Worm (Caenorhabditis elegans) whole organism, L3 larva: ENCODE results near the gene clc-5.

Experiments
- ama-1 ChIP-seq: fragments of 150-350 bp; optimal IDR thresholded peaks from 2 replicates; lab custom pipeline; 2018
- ceh-16 ChIP-seq: sonication (generic microtip); optimal IDR thresholded peaks from 2 replicates; lab custom pipeline; 2017; ENCODE audit warnings: missing biosample characterization, missing genetic modification characterization
- daf-12 ChIP-seq: fragments of 150-350 bp; optimal IDR thresholded peaks from 2 replicates; lab custom pipeline; 2014; ENCODE audit warnings: missing biosample characterization, missing genetic modification reagents, missing genetic modification characterization
- egl-27 ChIP-seq: sonication (generic microtip); optimal IDR thresholded peaks from 4 replicates; lab custom pipeline; 2017; ENCODE audit warnings: missing biosample characterization, missing genetic modification reagents, missing genetic modification characterization
- elt-3 ChIP-seq, 3 experiments: fragments of 150-350 bp in 1 of 3; sonication (generic microtip) in 2 of 3; optimal IDR thresholded peaks; 2 replicates in 2 of 3; 4 replicates in 1 of 3; lab custom pipeline; 2014 to 2017; ENCODE audit warnings: missing biosample characterization in 3 of 3, missing genetic modification characterization in 3 of 3
- nhr-28 ChIP-seq: fragments of 150-350 bp; optimal IDR thresholded peaks from 2 replicates; lab custom pipeline; 2014; ENCODE audit warnings: missing biosample characterization, missing genetic modification characterization
- nhr-77 ChIP-seq: fragments of 150-350 bp; optimal IDR thresholded peaks from 2 replicates; lab custom pipeline; 2014; ENCODE audit warnings: missing biosample characterization, missing genetic modification characterization
- skn-1 ChIP-seq: fragments of 150-350 bp; optimal IDR thresholded peaks from 2 replicates; lab custom pipeline; 2014; ENCODE audit warnings: missing biosample characterization, missing genetic modification characterization
- unc-62 ChIP-seq: fragments of 150-350 bp; sonication (generic microtip); optimal IDR thresholded peaks from 4 replicates; lab custom pipeline; 2014; ENCODE audit warnings: missing biosample characterization, missing genetic modification reagents, missing genetic modification characterization
- ztf-11 ChIP-seq: fragments of 150-350 bp; optimal IDR thresholded peaks from 2 replicates; lab custom pipeline; 2014; ENCODE audit warnings: missing biosample characterization, missing genetic modification characterization

DNA sequence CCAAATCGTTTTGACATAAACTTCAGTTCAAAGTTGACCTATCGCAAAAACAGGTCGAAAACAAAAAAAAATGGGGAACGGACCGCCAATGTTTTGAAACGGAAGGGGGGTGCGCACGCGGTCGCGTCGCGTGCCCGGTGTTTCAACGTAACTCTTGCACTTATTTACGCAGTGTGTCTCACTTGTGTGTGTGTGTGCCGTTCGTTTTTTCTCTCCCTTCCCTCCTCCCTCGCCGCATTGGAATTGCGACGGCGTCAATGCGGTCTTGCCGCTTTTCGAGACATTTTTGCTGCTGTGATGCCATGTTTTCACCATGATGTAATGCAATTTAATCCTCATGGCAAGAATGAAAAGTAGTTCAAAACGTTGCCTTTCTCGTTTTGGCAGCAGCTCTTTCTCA lies 45.1 kb downstream of the clc-5 start:
- TF ChIP-seq egl-27 (no peak), elt-3 (tag; optimal IDR thresholded peaks at IDR 0.05; lab: Kevin White, UChicago) (no peak), daf-12 (tag; lab: Kevin White, UChicago) (no peak), skn-1 (tag; lab: Kevin White, UChicago) (peak; percentile 16), nhr-28 (tag; lab: Kevin White, UChicago) (no peak), unc-62 (GFP tag; lab: Kevin White, UChicago) (no peak), ama-1 (lab: Kevin White, UChicago) (peak; percentile 82), ceh-16 (tag; lab: Kevin White, UChicago) (no peak), nhr-77 (tag; lab: Kevin White, UChicago) (no peak), ztf-11 (tag; lab: Kevin White, UChicago) (no peak)
